Fruit fly (Drosophila melanogaster) whole organism, embryonic: ENCODE results near the gene CG13085.

Experiments used
- Aef1 ChIP-seq: fragments of 200-800 bp; sonication (Bioruptor generic); IDR thresholded peaks from 3 replicates; pipeline ENCODE4 v1.3.6; 2022; ENCODE audit warnings: missing biosample characterization, missing genetic modification characterization
- C15 ChIP-seq: fragments of 200-800 bp; sonication (Bioruptor generic); IDR thresholded peaks from 3 replicates; pipeline ENCODE4 v1.3.6; 2022; ENCODE audit warnings: missing biosample characterization, missing genetic modification characterization
- CG13296 ChIP-seq: fragments of 200-800 bp; sonication (Bioruptor generic); optimal IDR thresholded peaks from 3 replicates; lab custom pipeline; 2018; ENCODE audit warnings: missing biosample characterization, mild to moderate bottlenecking, missing genetic modification characterization
- CG13424 ChIP-seq: fragments of 200-800 bp; sonication (Bioruptor generic); optimal IDR thresholded peaks from 2 replicates; lab custom pipeline; 2019; ENCODE audit warnings: missing biosample characterization, mild to moderate bottlenecking, missing genetic modification characterization, moderate library complexity
- CG14014 ChIP-seq: fragments of 200-800 bp; sonication (Bioruptor generic); IDR thresholded peaks from 2 replicates; pipeline ENCODE4 v1.3.6; 2022; ENCODE audit warnings: missing biosample characterization, missing genetic modification characterization
- CG1529 ChIP-seq: fragments of 200-800 bp; sonication (Bioruptor generic); optimal IDR thresholded peaks from 3 replicates; lab custom pipeline; 2018; ENCODE audit warnings: missing biosample characterization, missing genetic modification characterization
- CG15601 ChIP-seq: fragments of 200-800 bp; sonication (Bioruptor generic); optimal IDR thresholded peaks from 3 replicates; lab custom pipeline; 2019; ENCODE audit warnings: missing biosample characterization, mild to moderate bottlenecking, missing genetic modification characterization, moderate library complexity
- CG16863 ChIP-seq: fragments of 200-800 bp; sonication (Bioruptor generic); optimal IDR thresholded peaks from 3 replicates; lab custom pipeline; 2016; ENCODE audit warnings: missing biosample characterization, missing genetic modification characterization
- CG17359 ChIP-seq: fragments of 200-800 bp; sonication (Bioruptor generic); optimal IDR thresholded peaks from 3 replicates; lab custom pipeline; 2018; ENCODE audit warnings: missing biosample characterization, mild to moderate bottlenecking, missing genetic modification characterization, moderate library complexity
- CG17568 ChIP-seq: fragments of 200-800 bp; sonication (Bioruptor generic); optimal IDR thresholded peaks from 2 replicates; lab custom pipeline; 2018; ENCODE audit warnings: missing biosample characterization, mild to moderate bottlenecking, missing genetic modification characterization, moderate library complexity
- CG18476 ChIP-seq: fragments of 200-800 bp; sonication (Bioruptor generic); optimal IDR thresholded peaks from 2 replicates; lab custom pipeline; 2016; ENCODE audit warnings: missing biosample characterization, mild to moderate bottlenecking, missing genetic modification characterization
- CG30403 ChIP-seq: fragments of 200-800 bp; sonication (Bioruptor generic); optimal IDR thresholded peaks from 3 replicates; lab custom pipeline; 2016; ENCODE audit warnings: missing biosample characterization, missing genetic modification characterization
- CG33557 ChIP-seq: fragments of 200-800 bp; sonication (Bioruptor generic); optimal IDR thresholded peaks from 2 replicates; lab custom pipeline; 2019; ENCODE audit warnings: missing biosample characterization, mild to moderate bottlenecking, missing genetic modification characterization, moderate library complexity
- CG3847 ChIP-seq: fragments of 200-800 bp; sonication (Bioruptor generic); IDR thresholded peaks from 2 replicates; pipeline ENCODE4 v1.3.6; 2022; ENCODE audit warnings: missing biosample characterization, missing genetic modification characterization
- CG42726 ChIP-seq: fragments of 200-800 bp; sonication (Bioruptor generic); IDR thresholded peaks from 2 replicates; pipeline ENCODE4 v1.3.6; 2022; ENCODE audit warnings: missing biosample characterization, missing genetic modification characterization; ENCODE audit not compliant: partially characterized antibody
- CG4360 ChIP-seq: fragments of 200-800 bp; sonication (Bioruptor generic); IDR thresholded peaks from 2 replicates; pipeline ENCODE4 v1.3.6; 2022; ENCODE audit warnings: missing biosample characterization, missing genetic modification characterization
- CG4424 ChIP-seq: fragments of 200-800 bp; sonication (Bioruptor generic); optimal IDR thresholded peaks from 3 replicates; lab custom pipeline; 2016; ENCODE audit warnings: missing biosample characterization, missing genetic modification characterization
- CG5953 ChIP-seq: fragments of 200-800 bp; sonication (Bioruptor generic); IDR thresholded peaks from 2 replicates; pipeline ENCODE4 v1.3.6; 2022; ENCODE audit warnings: missing biosample characterization, missing genetic modification characterization
- CG6813 ChIP-seq: fragments of 200-800 bp; sonication (Bioruptor generic); optimal IDR thresholded peaks from 2 replicates; lab custom pipeline; 2017; ENCODE audit warnings: missing biosample characterization, missing genetic modification characterization, mild to moderate bottlenecking, moderate library complexity, missing genetic modification reagents
- CG7271 ChIP-seq: fragments of 200-800 bp; sonication (Bioruptor generic); optimal IDR thresholded peaks from 2 replicates; lab custom pipeline; 2018; ENCODE audit warnings: missing biosample characterization, mild to moderate bottlenecking, missing genetic modification characterization, moderate library complexity
- CG8089 ChIP-seq: fragments of 200-800 bp; sonication (Bioruptor generic); optimal IDR thresholded peaks from 3 replicates; lab custom pipeline; 2016; ENCODE audit warnings: missing biosample characterization, missing genetic modification characterization
- D ChIP-seq, 2 experiments: fragments of 200-800 bp in 1 of 2; fragments of >200 bp in 1 of 2; sonication (Bioruptor generic) in 1 of 2; optimal IDR thresholded peaks; 2 replicates in 1 of 2; 3 replicates in 1 of 2; lab custom pipeline; 2017; ENCODE audit warnings: mild to moderate bottlenecking in 1 of 2, missing biosample characterization in 1 of 2, missing genetic modification characterization in 1 of 2, missing genetic modification reagents in 1 of 2
- Deaf1 ChIP-seq: fragments of 200-800 bp; optimal IDR thresholded peaks from 3 replicates; lab custom pipeline; 2019; ENCODE audit warnings: missing biosample characterization, mild to moderate bottlenecking, missing genetic modification characterization, moderate library complexity
- Doc2 ChIP-seq: fragments of 200-800 bp; sonication (Bioruptor generic); IDR thresholded peaks from 2 replicates; pipeline ENCODE4 v1.3.6; 2022; ENCODE audit warnings: missing biosample characterization, missing genetic modification characterization
- Dref ChIP-seq: fragments of 200-800 bp; sonication (Bioruptor generic); IDR thresholded peaks from 2 replicates; pipeline ENCODE4 v1.3.6; 2022; ENCODE audit warnings: missing biosample characterization, missing genetic modification characterization
- ERR ChIP-seq: fragments of 200-800 bp; sonication (Bioruptor generic); optimal IDR thresholded peaks from 2 replicates; lab custom pipeline; 2016; ENCODE audit warnings: missing biosample characterization, missing genetic modification characterization
- Elba2 ChIP-seq: fragments of 200-800 bp; sonication (Bioruptor generic); optimal IDR thresholded peaks from 3 replicates; lab custom pipeline; 2016; ENCODE audit warnings: missing biosample characterization, missing genetic modification characterization
- Ets97D ChIP-seq: fragments of 200-800 bp; sonication (Bioruptor generic); optimal IDR thresholded peaks from 3 replicates; lab custom pipeline; 2016; ENCODE audit warnings: missing biosample characterization, missing genetic modification characterization
- Fer1 ChIP-seq: fragments of 200-800 bp; sonication (Bioruptor generic); optimal IDR thresholded peaks from 2 replicates; lab custom pipeline; 2017; ENCODE audit warnings: missing biosample characterization, mild to moderate bottlenecking, missing genetic modification characterization
- Fer3 ChIP-seq: fragments of 200-800 bp; sonication (Bioruptor generic); optimal IDR thresholded peaks from 2 replicates; lab custom pipeline; 2018; ENCODE audit warnings: missing biosample characterization, mild to moderate bottlenecking, missing genetic modification characterization, moderate library complexity
- Gsc ChIP-seq: fragments of 200-800 bp; sonication (Bioruptor generic); IDR thresholded peaks from 2 replicates; pipeline ENCODE4 v1.3.6; 2022; ENCODE audit warnings: missing biosample characterization, missing genetic modification characterization
- Mes4 ChIP-seq: fragments of 200-800 bp; sonication (Bioruptor generic); optimal IDR thresholded peaks from 2 replicates; lab custom pipeline; 2016; ENCODE audit warnings: missing biosample characterization, missing genetic modification characterization
- Myb ChIP-seq: fragments of 200-800 bp; sonication (Bioruptor generic); optimal IDR thresholded peaks from 2 replicates; lab custom pipeline; 2016; ENCODE audit warnings: missing biosample characterization, missing genetic modification characterization
- Nf-YC ChIP-seq: fragments of 200-800 bp; optimal IDR thresholded peaks from 3 replicates; lab custom pipeline; 2019; ENCODE audit warnings: missing biosample characterization, mild to moderate bottlenecking, missing genetic modification characterization, moderate library complexity
- Scr ChIP-seq: fragments of 200-800 bp; sonication (Bioruptor generic); IDR thresholded peaks from 2 replicates; pipeline ENCODE4 v1.3.6; 2022; ENCODE audit warnings: missing biosample characterization, missing genetic modification characterization; ENCODE audit not compliant: partially characterized antibody
- Sin3A ChIP-seq: fragments of >200 bp; optimal IDR thresholded peaks from 2 replicates; lab custom pipeline; 2018
- cg ChIP-seq: fragments of 200-800 bp; sonication (Bioruptor generic); optimal IDR thresholded peaks from 3 replicates; lab custom pipeline; 2019; ENCODE audit warnings: missing biosample characterization, mild to moderate bottlenecking, missing genetic modification characterization, moderate library complexity
- chif ChIP-seq, 2 experiments: fragments of 200-800 bp; sonication (Bioruptor generic); optimal IDR thresholded peaks; 3 replicates each; lab custom pipeline; 2016; ENCODE audit warnings: missing biosample characterization in 2 of 2, missing genetic modification characterization in 2 of 2
- chn ChIP-seq: fragments of 200-800 bp; sonication (Bioruptor generic); optimal IDR thresholded peaks from 2 replicates; lab custom pipeline; 2016; ENCODE audit warnings: missing biosample characterization, missing genetic modification characterization
- croc ChIP-seq: fragments of 200-800 bp; sonication (Bioruptor generic); conservative IDR thresholded peaks from 3 replicates; pipeline ENCODE4 v1.3.6; 2022; ENCODE audit warnings: missing biosample characterization, missing genetic modification characterization
- ems ChIP-seq: fragments of 200-800 bp; sonication (Bioruptor generic); optimal IDR thresholded peaks from 3 replicates; lab custom pipeline; 2016; ENCODE audit warnings: missing biosample characterization, missing genetic modification characterization
- gem ChIP-seq: fragments of 200-800 bp; sonication (Bioruptor generic); optimal IDR thresholded peaks from 2 replicates; lab custom pipeline; 2019; ENCODE audit warnings: missing biosample characterization, mild to moderate bottlenecking, missing genetic modification characterization, moderate library complexity
- gsb-n ChIP-seq: fragments of 200-800 bp; sonication (Bioruptor generic); optimal IDR thresholded peaks from 3 replicates; lab custom pipeline; 2018; ENCODE audit warnings: missing biosample characterization, mild to moderate bottlenecking, missing genetic modification characterization
- kah ChIP-seq: fragments of 200-800 bp; sonication (Bioruptor generic); optimal IDR thresholded peaks from 2 replicates; lab custom pipeline; 2018; ENCODE audit warnings: missing biosample characterization, mild to moderate bottlenecking, missing genetic modification characterization
- phol ChIP-seq: fragments of 200-800 bp; sonication (Bioruptor generic); optimal IDR thresholded peaks from 3 replicates; lab custom pipeline; 2018; ENCODE audit warnings: missing biosample characterization, mild to moderate bottlenecking, missing genetic modification characterization, moderate library complexity
- ranshi ChIP-seq: fragments of 200-800 bp; sonication (Bioruptor generic); IDR thresholded peaks from 2 replicates; pipeline ENCODE4 v1.3.6; 2022; ENCODE audit warnings: missing biosample characterization, missing genetic modification characterization
- repo ChIP-seq: fragments of 200-800 bp; sonication (Bioruptor generic); optimal IDR thresholded peaks from 2 replicates; lab custom pipeline; 2016; ENCODE audit warnings: missing biosample characterization, missing genetic modification characterization
- salm ChIP-seq: fragments of 200-800 bp; sonication (Bioruptor generic); optimal IDR thresholded peaks from 2 replicates; lab custom pipeline; 2018; ENCODE audit warnings: missing biosample characterization, mild to moderate bottlenecking, missing genetic modification characterization
- tx ChIP-seq: fragments of 200-800 bp; sonication (Bioruptor generic); optimal IDR thresholded peaks from 2 replicates; lab custom pipeline; 2016; ENCODE audit warnings: missing biosample characterization, missing genetic modification characterization
- vfl ChIP-seq: fragments of 200-800 bp; sonication (Bioruptor generic); optimal IDR thresholded peaks from 2 replicates; lab custom pipeline; 2016; ENCODE audit warnings: missing biosample characterization, missing genetic modification characterization
- wdn ChIP-seq: fragments of 200-800 bp; sonication (Bioruptor generic); IDR thresholded peaks from 2 replicates; pipeline ENCODE4 v1.3.6; 2022; ENCODE audit warnings: missing biosample characterization, missing genetic modification characterization

Gene CG13085

dm6 chr2L:19444734-19445140 is 20.9 kb downstream of the CG13085 start, which contains the start of gene Hs2st (continued):
- TF ChIP-seq CG17359 (tag; lab: Kevin White, UChicago) (peak; percentile 85), CG6813 (peak; percentile 61), CG8089 (GFP tag; lab: Kevin White, UChicago) (peak; percentile 92), CG1529 (GFP tag; lab: Kevin White, UChicago) (peak; percentile 82), croc (GFP tag; lab: Robert Waterston, UW) (peak; percentile 91), vfl (peak; percentile 95), gsb-n (tag; lab: Kevin White, UChicago) (no peak), CG33557 (GFP tag; lab: Kevin White, UChicago) (peak; percentile 86), ERR (GFP tag; lab: Kevin White, UChicago) (peak; percentile 87), tx (GFP tag; lab: Kevin White, UChicago) (peak; percentile 96), repo (peak; percentile 89), CG42726 (GFP tag; lab: Robert Waterston, UW) (no peak), Ets97D (peak; percentile 89), Fer3 (tag; lab: Kevin White, UChicago) (peak; percentile 88), CG18476 (GFP tag; lab: Kevin White, UChicago) (peak; percentile 93), Myb (peak; percentile 85), D (optimal IDR thresholded peaks at IDR 0.05; lab: Kevin White, UChicago) (no peak), D (GFP tag; optimal IDR thresholded peaks at IDR 0.05; lab: Kevin White, UChicago) (peak; percentile 83), CG30403 (GFP tag; lab: Kevin White, UChicago) (peak; percentile 97), CG4360 (GFP tag; lab: Robert Waterston, UW) (no peak), Elba2 (GFP tag; lab: Kevin White, UChicago) (peak; percentile 84), phol (peak; percentile 94), salm (peak; percentile 65), CG7271 (tag; lab: Kevin White, UChicago) (peak; percentile 51), ranshi (GFP tag; lab: Robert Waterston, UW) (peak; percentile 96), cg (GFP tag; lab: Kevin White, UChicago) (no peak), wdn (GFP tag; lab: Robert Waterston, UW) (peak; percentile 89), CG4424 (GFP tag; lab: Kevin White, UChicago) (peak; percentile 93), ems (GFP tag; lab: Kevin White, UChicago) (peak; percentile 95), Dref (GFP tag; lab: Robert Waterston, UW) (peak; percentile 44; the same call in 1 of the 2 replicates), C15 (GFP tag; lab: Robert Waterston, UW) (peak; percentile 83; the same call in 2 of the 3 replicates), CG15601 (tag; lab: Kevin White, UChicago) (peak; percentile 88), Mes4 (GFP tag; lab: Kevin White, UChicago) (peak; percentile 83), chif (GFP tag; optimal IDR thresholded peaks at IDR 0.05; lab: Kevin White, UChicago) (peak; percentile 95), kah (GFP tag; lab: Kevin White, UChicago) (peak; percentile 53), CG3847 (GFP tag; lab: Robert Waterston, UW) (peak; percentile 97), CG17568 (GFP tag; lab: Kevin White, UChicago) (no peak), gem (tag; lab: Kevin White, UChicago) (peak; percentile 94), Fer1 (GFP tag; lab: Kevin White, UChicago) (peak; percentile 93), Nf-YC (tag; lab: Kevin White, UChicago) (peak; percentile 83), Doc2 (peak; percentile 83), Gsc (GFP tag; lab: Robert Waterston, UW) (peak; percentile 87), CG16863 (peak; percentile 86), Sin3A (lab: Kevin White, UChicago) (peak; percentile 98), CG14014 (GFP tag; lab: Robert Waterston, UW) (peak; percentile 92), Deaf1 (tag; lab: Kevin White, UChicago) (no peak), CG13296 (GFP tag; lab: Kevin White, UChicago) (peak; percentile 84), Scr (GFP tag; lab: Robert Waterston, UW) (peak; percentile 59), chn (GFP tag; lab: Kevin White, UChicago) (peak; percentile 95), CG13424 (peak; percentile 91), CG5953 (GFP tag; lab: Robert Waterston, UW) (peak; percentile 82), Aef1 (GFP tag; lab: Robert Waterston, UW) (peak; percentile 94)
